Worm (Caenorhabditis elegans) whole organism, L1 larva: ENCODE measurements around the gene Y54G2A.41.
A peak's percentile ranks its signal among the peaks of the same experiment; 100 is the strongest.

ENCODE experiments used
- aha-1 ChIP-seq: fragments of 150-350 bp; optimal IDR thresholded peaks from 2 replicates; lab custom pipeline; 2014; ENCODE audit warnings: missing biosample characterization, missing genetic modification characterization
- ama-1 ChIP-seq: fragments of 150-350 bp; optimal IDR thresholded peaks from 2 replicates; lab custom pipeline; 2014
- ceh-82 ChIP-seq, 3 experiments: fragments of 150-350 bp in 1 of 3; sonication (generic microtip) in 2 of 3; optimal IDR thresholded peaks; 2 replicates each; lab custom pipeline; 2014 to 2017; ENCODE audit warnings: missing biosample characterization in 3 of 3, missing genetic modification characterization in 3 of 3
- dpl-1 ChIP-seq, 3 experiments: fragments of 150-350 bp in 2 of 3; sonication (generic microtip) in 1 of 3; optimal IDR thresholded peaks; 2 replicates each; lab custom pipeline; 2014 to 2017; ENCODE audit warnings: missing biosample characterization in 3 of 3, missing genetic modification characterization in 3 of 3, missing genetic modification reagents in 3 of 3
- dsc-1 ChIP-seq: sonication (generic microtip); optimal IDR thresholded peaks from 2 replicates; lab custom pipeline; 2016; ENCODE audit warnings: mild to moderate bottlenecking, missing genetic modification characterization, missing compliant biosample characterization
- efl-1 ChIP-seq, 4 experiments: fragments of 150-350 bp; optimal IDR thresholded peaks in 3 of 4; peaks in 1 of 4; 1 replicate in 1 of 4; 2 replicates in 3 of 4; lab custom pipeline; 2014; ENCODE audit warnings: missing biosample characterization in 2 of 4, missing genetic modification characterization in 2 of 4, missing genetic modification reagents in 2 of 4
- egl-13 ChIP-seq: sonication (generic microtip); optimal IDR thresholded peaks from 2 replicates; lab custom pipeline; 2016; ENCODE audit warnings: missing genotype, missing genetic modification reagents, missing genetic modification characterization, missing compliant biosample characterization
- elt-2 ChIP-seq: sonication (generic microtip); optimal IDR thresholded peaks from 2 replicates; lab custom pipeline; 2016; ENCODE audit warnings: missing genetic modification characterization, mild to moderate bottlenecking, inconsistent platforms, missing compliant biosample characterization, missing genetic modification reagents
- elt-3 ChIP-seq, 6 experiments: fragments of 150-350 bp in 1 of 6; sonication (generic microtip); optimal IDR thresholded peaks; 2 replicates each; lab custom pipeline; 2017 to 2018; ENCODE audit warnings: missing biosample characterization in 6 of 6, missing genetic modification characterization in 6 of 6, inconsistent platforms in 1 of 6
- ets-5 ChIP-seq: fragments of 200-800 bp; sonication (Bioruptor generic); IDR thresholded peaks from 2 replicates; pipeline ENCODE4 v1.3.6; 2022; ENCODE audit warnings: missing genetic modification characterization, missing compliant biosample characterization
- fkh-10 ChIP-seq: sonication (generic microtip); optimal IDR thresholded peaks from 2 replicates; lab custom pipeline; 2017; ENCODE audit warnings: missing biosample characterization, missing genetic modification reagents, missing genetic modification characterization
- fkh-8 ChIP-seq: sonication (generic microtip); optimal IDR thresholded peaks from 2 replicates; lab custom pipeline; 2016; ENCODE audit warnings: mild to moderate bottlenecking, missing genetic modification characterization, missing compliant biosample characterization
- grh-1 ChIP-seq: fragments of 200-800 bp; sonication (Bioruptor generic); IDR thresholded peaks from 2 replicates; pipeline ENCODE4 v1.3.6; 2022; ENCODE audit warnings: missing genetic modification reagents, missing genetic modification characterization, missing compliant biosample characterization
- irx-1 ChIP-seq: sonication (generic microtip); optimal IDR thresholded peaks from 2 replicates; lab custom pipeline; 2016; ENCODE audit warnings: missing genetic modification characterization, missing compliant biosample characterization
- isw-1 ChIP-seq: fragments of 200-800 bp; sonication (Bioruptor generic); IDR thresholded peaks from 2 replicates; pipeline ENCODE4 v1.3.6; 2022; ENCODE audit warnings: missing genetic modification characterization, missing compliant biosample characterization
- lin-14 ChIP-seq: fragments of 200-800 bp; sonication (Bioruptor generic); optimal IDR thresholded peaks from 2 replicates; lab custom pipeline; 2018; ENCODE audit warnings: mild to moderate bottlenecking, missing genetic modification characterization, moderate library complexity, missing compliant biosample characterization
- lin-35 ChIP-seq, 2 experiments: fragments of 150-350 bp; optimal IDR thresholded peaks; 2 replicates each; lab custom pipeline; 2014; ENCODE audit warnings: missing biosample characterization in 2 of 2, missing genetic modification characterization in 2 of 2, missing genetic modification reagents in 2 of 2
- lin-39 ChIP-seq: fragments of 150-350 bp; optimal IDR thresholded peaks from 2 replicates; lab custom pipeline; 2014; ENCODE audit warnings: missing biosample characterization, missing genetic modification reagents, missing genetic modification characterization
- lir-3 ChIP-seq: sonication (generic microtip); optimal IDR thresholded peaks from 2 replicates; lab custom pipeline; 2016; ENCODE audit warnings: mild to moderate bottlenecking, missing genetic modification characterization, moderate library complexity, missing compliant biosample characterization; ENCODE audit not compliant: poor library complexity
- lsy-2 ChIP-seq, 2 experiments: fragments of 150-350 bp; optimal IDR thresholded peaks; 2 replicates each; lab custom pipeline; 2014; ENCODE audit warnings: missing biosample characterization in 2 of 2, missing genetic modification characterization in 2 of 2
- mep-1 ChIP-seq: fragments of 150-350 bp; optimal IDR thresholded peaks from 2 replicates; lab custom pipeline; 2014; ENCODE audit warnings: missing biosample characterization, missing genetic modification characterization
- nhr-11 ChIP-seq: fragments of 150-350 bp; optimal IDR thresholded peaks from 2 replicates; lab custom pipeline; 2014; ENCODE audit warnings: missing biosample characterization, missing genetic modification characterization
- nhr-19 ChIP-seq: fragments of 200-800 bp; sonication (Bioruptor generic); conservative IDR thresholded peaks from 2 replicates; pipeline ENCODE4 v1.3.6; 2022; ENCODE audit warnings: missing genetic modification characterization, missing compliant biosample characterization
- nhr-20 ChIP-seq: sonication (generic microtip); optimal IDR thresholded peaks from 2 replicates; lab custom pipeline; 2016; ENCODE audit warnings: mild to moderate bottlenecking, missing genetic modification characterization, missing compliant biosample characterization
- nhr-237 ChIP-seq: fragments of 150-350 bp; optimal IDR thresholded peaks from 2 replicates; lab custom pipeline; 2014; ENCODE audit warnings: missing biosample characterization, missing genetic modification characterization
- nhr-28 ChIP-seq: fragments of 150-350 bp; optimal IDR thresholded peaks from 2 replicates; lab custom pipeline; 2014; ENCODE audit warnings: missing biosample characterization, missing genetic modification characterization
- nhr-47 ChIP-seq: sonication (generic microtip); optimal IDR thresholded peaks from 2 replicates; lab custom pipeline; 2016; ENCODE audit warnings: mild to moderate bottlenecking, missing genetic modification characterization, moderate library complexity, missing compliant biosample characterization
- nhr-71 ChIP-seq: sonication (generic microtip); optimal IDR thresholded peaks from 2 replicates; lab custom pipeline; 2016; ENCODE audit warnings: mild to moderate bottlenecking, missing genetic modification characterization, moderate library complexity, missing compliant biosample characterization
- nhr-77 ChIP-seq: fragments of 150-350 bp; optimal IDR thresholded peaks from 2 replicates; lab custom pipeline; 2014; ENCODE audit warnings: missing biosample characterization, missing genetic modification characterization
- nhr-84 ChIP-seq: sonication (generic microtip); optimal IDR thresholded peaks from 2 replicates; lab custom pipeline; 2017; ENCODE audit warnings: missing biosample characterization, missing genetic modification characterization
- nhr-85 ChIP-seq: sonication (generic microtip); peaks from one replicate; lab custom pipeline; 2016; ENCODE audit warnings: missing genetic modification characterization, inconsistent platforms, missing compliant biosample characterization
- pag-3 ChIP-seq: sonication (generic microtip); optimal IDR thresholded peaks from 2 replicates; lab custom pipeline; 2017; ENCODE audit warnings: missing genetic modification characterization, mild to moderate bottlenecking, missing compliant biosample characterization, antibody characterized with exemption, borderline replicate concordance; ENCODE audit not compliant: insufficient read depth
- rnt-1 ChIP-seq: sonication (generic microtip); optimal IDR thresholded peaks from 2 replicates; lab custom pipeline; 2016; ENCODE audit warnings: mild to moderate bottlenecking, missing genetic modification characterization, moderate library complexity, missing compliant biosample characterization
- snu-23 ChIP-seq: sonication (generic microtip); optimal IDR thresholded peaks from 2 replicates; lab custom pipeline; 2016; ENCODE audit warnings: missing genetic modification characterization, missing compliant biosample characterization
- sptf-1 ChIP-seq: fragments of 150-350 bp; optimal IDR thresholded peaks from 2 replicates; lab custom pipeline; 2014; ENCODE audit warnings: missing biosample characterization, missing genetic modification characterization
- swsn-7 ChIP-seq: sonication (generic microtip); optimal IDR thresholded peaks from 2 replicates; lab custom pipeline; 2016; ENCODE audit warnings: missing genetic modification characterization, missing compliant biosample characterization
- tbx-2 ChIP-seq: sonication (generic microtip); optimal IDR thresholded peaks from 2 replicates; lab custom pipeline; 2016; ENCODE audit warnings: missing genetic modification characterization, missing compliant biosample characterization
- unc-130 ChIP-seq: fragments of 150-350 bp; optimal IDR thresholded peaks from 2 replicates; lab custom pipeline; 2017; ENCODE audit warnings: missing biosample characterization, missing genetic modification characterization, inconsistent platforms
- unc-86 ChIP-seq: sonication (generic microtip); optimal IDR thresholded peaks from 2 replicates; lab custom pipeline; 2016; ENCODE audit warnings: missing genetic modification characterization, missing compliant biosample characterization
- vab-15 ChIP-seq: sonication (generic microtip); optimal IDR thresholded peaks from 2 replicates; lab custom pipeline; 2017; ENCODE audit warnings: missing genotype, mild to moderate bottlenecking, missing genetic modification characterization, missing compliant biosample characterization
- xbp-1 ChIP-seq: sonication (generic microtip); optimal IDR thresholded peaks from 2 replicates; lab custom pipeline; 2016; ENCODE audit warnings: missing genetic modification characterization, missing compliant biosample characterization

Y54G2A.41 gene

ce11 chrIV:2775992-2776630 is 24.4 kb downstream of the Y54G2A.41 start:
- TF ChIP-seq efl-1 (optimal IDR thresholded peaks at IDR 0.05; lab: Kevin White, UChicago) (peak; percentile 47 to 53), efl-1 (GFP tag; optimal IDR thresholded peaks at IDR 0.05 in 1 of 2; lab: Kevin White, UChicago) (peak; percentile 27 to 92), vab-15 (no peak), ama-1 (lab: Kevin White, UChicago) (peak; percentile 31), unc-130 (tag; lab: Kevin White, UChicago) (no peak), tbx-2 (tag; lab: Kevin White, UChicago) (peak; percentile 56), lin-14 (GFP tag; lab: Kevin White, UChicago) (peak; percentile 89), mep-1 (tag; lab: Kevin White, UChicago) (peak; percentile 36), nhr-20 (tag; lab: Kevin White, UChicago) (peak; percentile 51), dsc-1 (tag; lab: Kevin White, UChicago) (peak; percentile 25), snu-23 (GFP tag; lab: Kevin White, UChicago) (peak; percentile 64), elt-3 (tag; optimal IDR thresholded peaks at IDR 0.05; lab: Kevin White, UChicago) (no peak), irx-1 (tag; lab: Kevin White, UChicago) (peak; percentile 25), sptf-1 (tag; lab: Kevin White, UChicago) (no peak), nhr-11 (no peak), xbp-1 (tag; lab: Kevin White, UChicago) (peak; percentile 65), ets-5 (GFP tag; lab: Robert Waterston, UW) (no peak), unc-86 (peak; percentile 27), lin-39 (tag; lab: Kevin White, UChicago) (peak; percentile 9), aha-1 (tag; lab: Kevin White, UChicago) (no peak), lsy-2 (tag; optimal IDR thresholded peaks at IDR 0.05; lab: Kevin White, UChicago) (peak; percentile 43 to 52), fkh-10 (peak; percentile 40), nhr-77 (no peak), nhr-19 (GFP tag; lab: Robert Waterston, UW) (peak; percentile 47), ceh-82 (tag; optimal IDR thresholded peaks at IDR 0.05; lab: Kevin White, UChicago) (peak in 1 of 3 experiments; percentile 42), fkh-8 (tag; lab: Kevin White, UChicago) (peak; percentile 23), isw-1 (GFP tag; lab: Robert Waterston, UW) (peak; percentile 42; the same call in 1 of the 2 replicates), nhr-71 (tag; lab: Kevin White, UChicago) (peak; percentile 80), lin-35 (GFP tag; optimal IDR thresholded peaks at IDR 0.05; lab: Kevin White, UChicago) (peak; percentile 1 to 47), swsn-7 (tag; lab: Kevin White, UChicago) (peak; percentile 60), pag-3 (tag; lab: Kevin White, UChicago) (peak; percentile 95), lir-3 (tag; lab: Kevin White, UChicago) (no peak), rnt-1 (peak; percentile 87), nhr-47 (peak; percentile 64), egl-13 (tag; lab: Kevin White, UChicago) (peak; percentile 19), dpl-1 (GFP tag; optimal IDR thresholded peaks at IDR 0.05; lab: Kevin White, UChicago) (peak in 2 of 3 experiments; percentile 17 to 26), nhr-237 (no peak), grh-1 (GFP tag; lab: Robert Waterston, UW) (no peak), nhr-28 (no peak), elt-2 (tag; lab: Kevin White, UChicago) (no peak), nhr-84 (no peak)

ce11 chrIV:2776733-2777132 is 25.1 kb downstream of the Y54G2A.41 start:
- TF ChIP-seq lir-3 (tag; lab: Kevin White, UChicago) (no peak), nhr-85 (tag; lab: Kevin White, UChicago) (peak; percentile 56)
- TF ChIP-seq, all 84 proteins: peak for 1
